Worm (Caenorhabditis elegans) whole organism, young adult: ENCODE data around the gene snt-1.

Experiments used
- B0019.2 ChIP-seq: fragments of 200-800 bp; sonication (Bioruptor generic); conservative IDR thresholded peaks from 2 replicates; pipeline ENCODE4 v1.3.6; 2022; ENCODE audit warnings: missing genetic modification reagents, missing genetic modification characterization, missing compliant biosample characterization
- F22D6.2 ChIP-seq: sonication (generic microtip); optimal IDR thresholded peaks from 2 replicates; lab custom pipeline; 2016; ENCODE audit warnings: mild to moderate bottlenecking, missing genetic modification characterization, missing compliant biosample characterization
- F23B12.7 ChIP-seq: sonication (generic microtip); optimal IDR thresholded peaks from 2 replicates; lab custom pipeline; 2017; ENCODE audit warnings: missing genetic modification characterization, mild to moderate bottlenecking, missing compliant biosample characterization, antibody characterized with exemption, moderate library complexity; ENCODE audit not compliant: insufficient read depth
- ekl-4 ChIP-seq: fragments of 200-800 bp; sonication (Bioruptor generic); IDR thresholded peaks from 2 replicates; pipeline ENCODE4 v1.3.6; 2022; ENCODE audit warnings: missing genetic modification reagents, missing genetic modification characterization, missing compliant biosample characterization
- lin-54 ChIP-seq: fragments of 200-800 bp; sonication (Bioruptor generic); optimal IDR thresholded peaks from 2 replicates; lab custom pipeline; 2018; ENCODE audit warnings: mild to moderate bottlenecking, missing genetic modification characterization, missing compliant biosample characterization
- lir-1 ChIP-seq: fragments of 200-800 bp; sonication (Bioruptor generic); conservative IDR thresholded peaks from 2 replicates; pipeline ENCODE4 v1.3.6; 2022; ENCODE audit warnings: missing genetic modification reagents, missing genetic modification characterization, missing compliant biosample characterization
- unc-130 ChIP-seq: sonication (generic microtip); optimal IDR thresholded peaks from 2 replicates; lab custom pipeline; 2016; ENCODE audit warnings: missing genetic modification reagents, missing genetic modification characterization, missing compliant biosample characterization
- zim-3 ChIP-seq: sonication (generic microtip); optimal IDR thresholded peaks from 2 replicates; lab custom pipeline; 2017; ENCODE audit warnings: mild to moderate bottlenecking, missing genetic modification characterization, moderate library complexity, missing compliant biosample characterization
- ztf-3 ChIP-seq: fragments of 200-800 bp; sonication (Bioruptor generic); optimal IDR thresholded peaks from 2 replicates; lab custom pipeline; 2018; ENCODE audit warnings: mild to moderate bottlenecking, missing genetic modification characterization, missing compliant biosample characterization

DNA sequence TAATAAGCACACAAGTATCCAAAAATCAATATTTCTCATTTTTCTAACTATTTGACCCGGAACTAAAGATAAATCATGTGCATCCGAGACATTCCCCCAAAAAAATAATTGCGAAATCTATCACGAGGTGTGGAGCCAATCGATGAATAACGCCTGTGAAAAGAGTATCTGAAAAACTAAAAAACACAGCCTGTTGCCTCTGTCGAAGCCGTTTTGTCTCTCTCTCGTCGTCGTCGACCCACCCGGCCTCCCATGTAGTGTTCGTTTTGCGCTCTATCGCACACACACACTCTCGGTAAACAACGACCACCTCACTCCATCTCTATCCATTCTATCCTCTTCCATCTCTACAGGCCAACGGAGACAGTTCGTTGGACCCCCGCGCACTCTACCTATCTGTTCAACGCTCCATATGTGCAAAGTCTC lies 28.0 kb upstream of the snt-1 start:
- TF ChIP-seq B0019.2 (GFP tag; lab: Robert Waterston, UW), result no peak
- no peak for TF ChIP-seq F22D6.2 (tag; lab: Kevin White, UChicago)
- TF ChIP-seq F23B12.7 (tag; lab: Kevin White, UChicago), result no peak
- no peak for TF ChIP-seq zim-3 (tag; lab: Kevin White, UChicago)
- TF ChIP-seq lir-1 (GFP tag; lab: Robert Waterston, UW), result no peak
- TF ChIP-seq lin-54 (GFP tag; lab: Kevin White, UChicago), result no peak
- no peak for TF ChIP-seq unc-130 (GFP tag; lab: Kevin White, UChicago)
- no peak for TF ChIP-seq ztf-3
- no peak for TF ChIP-seq ekl-4 (GFP tag; lab: Robert Waterston, UW)
